Worm (Caenorhabditis elegans) whole organism, L2 larva: ENCODE results near the gene F08G12.11.
A peak's percentile ranks its signal among the peaks of the same experiment; 100 is the strongest.

Experiments used
- C34F6.9 ChIP-seq: fragments of 150-350 bp; optimal IDR thresholded peaks from 2 replicates; lab custom pipeline; 2014; ENCODE audit warnings: missing biosample characterization, missing genetic modification characterization
- F13H6.1 ChIP-seq: sonication (generic microtip); optimal IDR thresholded peaks from 2 replicates; lab custom pipeline; 2016; ENCODE audit warnings: missing genetic modification characterization, missing compliant biosample characterization
- Y55F3AM.14 ChIP-seq: fragments of 200-800 bp; sonication (Bioruptor generic); optimal IDR thresholded peaks from 2 replicates; lab custom pipeline; 2018; ENCODE audit warnings: mild to moderate bottlenecking, missing genetic modification characterization, missing compliant biosample characterization
- ZK546.5 ChIP-seq: sonication (generic microtip); optimal IDR thresholded peaks from 2 replicates; lab custom pipeline; 2017; ENCODE audit warnings: missing biosample characterization, missing genetic modification characterization
- alr-1 ChIP-seq: fragments of 150-350 bp; optimal IDR thresholded peaks from 2 replicates; lab custom pipeline; 2014; ENCODE audit warnings: missing biosample characterization, missing genetic modification characterization
- ama-1 ChIP-seq: fragments of 150-350 bp; optimal IDR thresholded peaks from 2 replicates; lab custom pipeline; 2018; ENCODE audit warnings: inconsistent platforms
- blmp-1 ChIP-seq: sonication (generic microtip); optimal IDR thresholded peaks from 2 replicates; lab custom pipeline; 2017; ENCODE audit warnings: missing genetic modification characterization, mild to moderate bottlenecking, missing compliant biosample characterization, antibody characterized with exemption, moderate library complexity; ENCODE audit not compliant: insufficient read depth
- ceh-82 ChIP-seq: fragments of 150-350 bp; optimal IDR thresholded peaks from 2 replicates; lab custom pipeline; 2014; ENCODE audit warnings: missing biosample characterization, missing genetic modification characterization
- crh-2 ChIP-seq: sonication (generic microtip); optimal IDR thresholded peaks from 2 replicates; lab custom pipeline; 2017; ENCODE audit warnings: missing biosample characterization, missing genetic modification characterization
- egl-27 ChIP-seq: sonication (generic microtip); optimal IDR thresholded peaks from 3 replicates; lab custom pipeline; 2017; ENCODE audit warnings: missing biosample characterization, missing genetic modification reagents, missing genetic modification characterization
- fos-1 ChIP-seq: fragments of 150-350 bp; optimal IDR thresholded peaks from 2 replicates; lab custom pipeline; 2014; ENCODE audit warnings: missing biosample characterization, missing genetic modification characterization
- gmeb-1 ChIP-seq: fragments of 150-350 bp; optimal IDR thresholded peaks from 2 replicates; lab custom pipeline; 2014; ENCODE audit warnings: missing biosample characterization, missing genetic modification characterization
- lin-13 ChIP-seq: fragments of 150-350 bp; optimal IDR thresholded peaks from 2 replicates; lab custom pipeline; 2014; ENCODE audit warnings: missing biosample characterization, missing genetic modification reagents, missing genetic modification characterization
- lsy-2 ChIP-seq, 2 experiments: fragments of 150-350 bp in 1 of 2; sonication (generic microtip) in 1 of 2; optimal IDR thresholded peaks; 2 replicates each; lab custom pipeline; 2014 to 2017; ENCODE audit warnings: missing biosample characterization in 2 of 2, missing genetic modification characterization in 2 of 2
- mab-5 ChIP-seq: fragments of 150-350 bp; optimal IDR thresholded peaks from 2 replicates; lab custom pipeline; 2014; ENCODE audit warnings: missing biosample characterization, missing genetic modification characterization
- mbf-1 ChIP-seq: sonication (generic microtip); optimal IDR thresholded peaks from 2 replicates; lab custom pipeline; 2017; ENCODE audit warnings: missing biosample characterization, missing genetic modification characterization
- nhr-11 ChIP-seq: fragments of 150-350 bp; optimal IDR thresholded peaks from 2 replicates; lab custom pipeline; 2014; ENCODE audit warnings: missing biosample characterization, missing genetic modification characterization
- nhr-12 ChIP-seq: fragments of 150-350 bp; optimal IDR thresholded peaks from 2 replicates; lab custom pipeline; 2014; ENCODE audit warnings: missing biosample characterization, missing genetic modification characterization
- nhr-129 ChIP-seq: fragments of 150-350 bp; optimal IDR thresholded peaks from 2 replicates; lab custom pipeline; 2014; ENCODE audit warnings: missing biosample characterization, missing genetic modification characterization
- nhr-21 ChIP-seq: fragments of 150-350 bp; optimal IDR thresholded peaks from 2 replicates; lab custom pipeline; 2014; ENCODE audit warnings: missing biosample characterization, missing genetic modification characterization
- nhr-23 ChIP-seq: fragments of 150-350 bp; optimal IDR thresholded peaks from 2 replicates; lab custom pipeline; 2014; ENCODE audit warnings: missing biosample characterization, missing genetic modification reagents, missing genetic modification characterization
- nhr-237 ChIP-seq: fragments of 150-350 bp; optimal IDR thresholded peaks from 2 replicates; lab custom pipeline; 2014; ENCODE audit warnings: missing biosample characterization, missing genetic modification characterization
- nhr-25 ChIP-seq: fragments of 150-350 bp; sonication (generic microtip); optimal IDR thresholded peaks from 3 replicates; lab custom pipeline; 2014; ENCODE audit warnings: missing biosample characterization, missing genetic modification characterization
- nhr-6 ChIP-seq: fragments of 150-350 bp; optimal IDR thresholded peaks from 2 replicates; lab custom pipeline; 2014; ENCODE audit warnings: missing biosample characterization, missing genetic modification characterization
- nhr-77 ChIP-seq: fragments of 150-350 bp; optimal IDR thresholded peaks from 2 replicates; lab custom pipeline; 2014; ENCODE audit warnings: missing biosample characterization, missing genetic modification characterization
- sma-3 ChIP-seq: sonication (generic microtip); optimal IDR thresholded peaks from 2 replicates; lab custom pipeline; 2016; ENCODE audit warnings: missing genetic modification reagents, missing genetic modification characterization, missing compliant biosample characterization
- sma-9 ChIP-seq, 2 experiments: fragments of 150-350 bp in 1 of 2; sonication (generic microtip) in 1 of 2; optimal IDR thresholded peaks; 2 replicates each; lab custom pipeline; 2014 to 2016; ENCODE audit warnings: missing genetic modification characterization in 2 of 2, mild to moderate bottlenecking in 1 of 2, missing biosample characterization in 1 of 2, missing compliant biosample characterization in 1 of 2, missing genetic modification reagents in 1 of 2, moderate library complexity in 1 of 2
- snpc-4 ChIP-seq: fragments of 150-350 bp; optimal IDR thresholded peaks from 2 replicates; lab custom pipeline; 2014; ENCODE audit warnings: missing biosample characterization, missing genetic modification characterization
- unc-39 ChIP-seq: fragments of 150-350 bp; optimal IDR thresholded peaks from 2 replicates; lab custom pipeline; 2014; ENCODE audit warnings: missing biosample characterization, missing genetic modification characterization
- unc-55 ChIP-seq: fragments of 150-350 bp; sonication (generic microtip); optimal IDR thresholded peaks from 3 replicates; lab custom pipeline; 2014; ENCODE audit warnings: missing biosample characterization, missing genetic modification reagents, missing genetic modification characterization
- ztf-1 ChIP-seq: fragments of 200-800 bp; sonication (Bioruptor generic); conservative IDR thresholded peaks from 2 replicates; pipeline ENCODE4 v1.3.6; 2022; ENCODE audit warnings: missing genetic modification characterization, missing compliant biosample characterization
- ztf-11 ChIP-seq: sonication (generic microtip); optimal IDR thresholded peaks from 2 replicates; lab custom pipeline; 2017; ENCODE audit warnings: missing biosample characterization, missing genetic modification characterization
- ztf-4 ChIP-seq: fragments of 150-350 bp; optimal IDR thresholded peaks from 2 replicates; lab custom pipeline; 2014; ENCODE audit warnings: missing biosample characterization, missing genetic modification characterization

The F08G12.11 gene

ce11 chrX:11323225-11323624 is 7.9 kb upstream of the F08G12.11 start:
- no peak for TF ChIP-seq ztf-11
- TF ChIP-seq blmp-1 (tag; lab: Kevin White, UChicago), result no peak
- TF ChIP-seq snpc-4, result no peak
- no peak for TF ChIP-seq ztf-1 (GFP tag; lab: Robert Waterston, UW)
- TF ChIP-seq nhr-77 (tag; lab: Kevin White, UChicago), result no peak
- TF ChIP-seq nhr-6 (tag; lab: Kevin White, UChicago), result no peak
- TF ChIP-seq fos-1, result peak; percentile 17

- no peak for TF ChIP-seq nhr-11
- peak; percentile 43 for TF ChIP-seq fos-1
- no peak for TF ChIP-seq nhr-23 (tag; lab: Kevin White, UChicago)
Measured at ce11 chrX:11317939-11318338, 2.6 kb upstream of the F08G12.11 start, which contains the start of gene hizr-1. TSS of gene hizr-1 (plus strand) at chrX:11318278.

ce11 chrX:11316750-11317149 is 1.4 kb upstream of the F08G12.11 start, which contains the start of gene nlp-57:
TSS of gene nlp-57 (plus strand) at chrX:11317050.
- TF ChIP-seq ztf-1 (GFP tag; lab: Robert Waterston, UW) (no peak), lsy-2 (tag; optimal IDR thresholded peaks at IDR 0.05; lab: Kevin White, UChicago) (no peak), nhr-21 (tag; lab: Kevin White, UChicago) (no peak), gmeb-1 (tag; lab: Kevin White, UChicago) (no peak), egl-27 (tag; lab: Kevin White, UChicago) (no peak), nhr-237 (no peak), lin-13 (GFP tag; lab: Kevin White, UChicago) (no peak), alr-1 (no peak), ztf-4 (tag; lab: Kevin White, UChicago) (no peak), crh-2 (no peak), F13H6.1 (tag; lab: Kevin White, UChicago) (no peak), nhr-12 (tag; lab: Kevin White, UChicago) (no peak), mab-5 (tag; lab: Kevin White, UChicago) (no peak), ZK546.5 (tag; lab: Kevin White, UChicago) (no peak)
- TF ChIP-seq, all 48 proteins: peak for 0

ce11 chrX:11310285-11310838 is 5.0 kb downstream of the F08G12.11 start, which contains the start of gene F08G12.5:
TSS of gene F08G12.5 (minus strand) at chrX:11310285.
- peak; percentile 10 for TF ChIP-seq C34F6.9
- TF ChIP-seq ceh-82 (tag; lab: Kevin White, UChicago), result no peak
- no peak for TF ChIP-seq ZK546.5 (tag; lab: Kevin White, UChicago)
- TF ChIP-seq mbf-1 (tag; lab: Kevin White, UChicago), result no peak
- no peak for TF ChIP-seq Y55F3AM.14 (GFP tag; lab: Kevin White, UChicago)
- no peak for TF ChIP-seq unc-55 (GFP tag; lab: Kevin White, UChicago)
- peak; percentile 4 for TF ChIP-seq sma-9 (GFP tag; optimal IDR thresholded peaks at IDR 0.05; lab: Kevin White, UChicago)
- TF ChIP-seq sma-9 (tag; optimal IDR thresholded peaks at IDR 0.05; lab: Kevin White, UChicago), result no peak
- no peak for TF ChIP-seq sma-3 (GFP tag; lab: Kevin White, UChicago)
- TF ChIP-seq ama-1 (lab: Kevin White, UChicago), result no peak

ce11 chrX:11307056-11307455 is 8.3 kb downstream of the F08G12.11 start, which contains the start of gene vhl-1:
TSS of gene vhl-1 (plus strand) at chrX:11307356.
- no peak for TF ChIP-seq F13H6.1 (tag; lab: Kevin White, UChicago)
- no peak for TF ChIP-seq unc-39 (tag; lab: Kevin White, UChicago)
- no peak for TF ChIP-seq mab-5 (tag; lab: Kevin White, UChicago)
- TF ChIP-seq nhr-25, result no peak
- no peak for TF ChIP-seq gmeb-1 (tag; lab: Kevin White, UChicago)
- no peak for TF ChIP-seq nhr-23 (tag; lab: Kevin White, UChicago)
- TF ChIP-seq, all 48 proteins: peak for 0

- TF ChIP-seq unc-55 (GFP tag; lab: Kevin White, UChicago) (no peak), egl-27 (tag; lab: Kevin White, UChicago) (no peak), nhr-129 (tag; lab: Kevin White, UChicago) (no peak), nhr-237 (no peak)
- TF ChIP-seq, all 48 proteins: peak for 0
Measured at ce11 chrX:11305773-11306172, 9.6 kb downstream of the F08G12.11 start, which contains the start of gene F08G12.1. TSS of gene F08G12.1 (minus strand) at chrX:11305873.
